Worm (Caenorhabditis elegans) whole organism, midembryonic: ENCODE measurements around the gene prdx-6.

Experiments
- cog-1 ChIP-seq: sonication (generic microtip); optimal IDR thresholded peaks from 2 replicates; lab custom pipeline; 2016; ENCODE audit warnings: missing genetic modification characterization, missing compliant biosample characterization
- ztf-23 ChIP-seq: fragments of 200-800 bp; sonication (Bioruptor generic); IDR thresholded peaks from 2 replicates; pipeline ENCODE4 v1.3.6; 2022; ENCODE audit warnings: missing genetic modification reagents, missing genetic modification characterization, missing compliant biosample characterization

DNA sequence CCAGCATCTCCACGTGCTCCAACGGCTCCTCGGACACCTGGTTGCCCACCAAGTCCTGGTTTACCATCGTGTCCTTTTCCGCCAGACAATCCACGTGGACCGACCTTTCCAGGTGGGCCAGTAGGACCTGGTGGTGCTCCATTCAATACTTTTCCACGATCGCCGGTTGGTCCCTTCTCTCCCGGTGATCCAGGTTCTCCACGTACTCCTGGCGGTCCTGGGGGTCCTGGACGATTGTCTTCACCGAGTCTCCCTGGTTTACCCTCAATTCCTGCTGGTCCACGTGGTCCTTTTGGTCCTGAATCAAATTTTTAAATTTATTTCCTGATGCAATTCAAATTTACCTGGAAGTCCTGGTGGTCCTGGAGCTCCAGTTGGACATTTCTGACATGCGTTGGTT is 40.0 kb downstream of the prdx-6 start:
- no peak for TF ChIP-seq ztf-23 (GFP tag; lab: Robert Waterston, UW)
- no peak for TF ChIP-seq cog-1 (tag; lab: Kevin White, UChicago)
